Worm (Caenorhabditis elegans) whole organism, late embryonic: Measurements from ENCODE around the gene natc-1.

Experiments used
- C38D4.7 ChIP-seq: fragments of 200-800 bp; sonication (Bioruptor generic); optimal IDR thresholded peaks from 2 replicates; lab custom pipeline; 2018; ENCODE audit warnings: mild to moderate bottlenecking, missing genetic modification characterization, moderate library complexity, missing compliant biosample characterization
- K02D7.2 ChIP-seq: sonication (generic microtip); optimal IDR thresholded peaks from 2 replicates; lab custom pipeline; 2017; ENCODE audit warnings: mild to moderate bottlenecking, missing genetic modification characterization, missing compliant biosample characterization
- ahr-1 ChIP-seq: sonication (generic microtip); optimal IDR thresholded peaks from 2 replicates; lab custom pipeline; 2016; ENCODE audit warnings: missing genetic modification characterization, missing compliant biosample characterization
- ama-1 ChIP-seq: fragments of 150-350 bp; optimal IDR thresholded peaks from 2 replicates; lab custom pipeline; 2014
- ceh-14 ChIP-seq: sonication (generic microtip); optimal IDR thresholded peaks from 2 replicates; lab custom pipeline; 2016; ENCODE audit warnings: missing genotype, missing genetic modification characterization, missing compliant biosample characterization
- ceh-19 ChIP-seq: fragments of 200-800 bp; sonication (Bioruptor generic); optimal IDR thresholded peaks from 2 replicates; lab custom pipeline; 2018; ENCODE audit warnings: mild to moderate bottlenecking, missing genetic modification characterization, missing compliant biosample characterization
- ceh-22 ChIP-seq: sonication (generic microtip); optimal IDR thresholded peaks from 2 replicates; lab custom pipeline; 2017; ENCODE audit warnings: missing biosample characterization, missing genetic modification characterization
- ceh-24 ChIP-seq: sonication (generic microtip); optimal IDR thresholded peaks from 2 replicates; lab custom pipeline; 2016; ENCODE audit warnings: mild to moderate bottlenecking, missing genetic modification characterization, missing compliant biosample characterization
- ceh-34 ChIP-seq: sonication (generic microtip); optimal IDR thresholded peaks from 2 replicates; lab custom pipeline; 2016; ENCODE audit warnings: mild to moderate bottlenecking, missing genetic modification characterization, missing compliant biosample characterization
- ceh-45 ChIP-seq: fragments of 200-800 bp; sonication (Bioruptor generic); IDR thresholded peaks from 2 replicates; pipeline ENCODE4 v1.3.6; 2022; ENCODE audit warnings: missing genetic modification reagents, missing genetic modification characterization, missing compliant biosample characterization
- ceh-48 ChIP-seq: sonication (generic microtip); optimal IDR thresholded peaks from 2 replicates; lab custom pipeline; 2016; ENCODE audit warnings: missing genetic modification characterization, inconsistent platforms, missing compliant biosample characterization
- dmd-4 ChIP-seq: sonication (generic microtip); optimal IDR thresholded peaks from 2 replicates; lab custom pipeline; 2016; ENCODE audit warnings: borderline replicate concordance, missing genetic modification characterization, missing compliant biosample characterization
- elt-2 ChIP-seq: sonication (generic microtip); optimal IDR thresholded peaks from 2 replicates; lab custom pipeline; 2016; ENCODE audit warnings: missing genetic modification reagents, missing genetic modification characterization, missing compliant biosample characterization
- elt-4 ChIP-seq: sonication (generic microtip); optimal IDR thresholded peaks from 2 replicates; lab custom pipeline; 2016; ENCODE audit warnings: missing genetic modification characterization, missing compliant biosample characterization
- ets-4 ChIP-seq: sonication (generic microtip); optimal IDR thresholded peaks from 2 replicates; lab custom pipeline; 2016; ENCODE audit warnings: missing genetic modification characterization, missing compliant biosample characterization
- eyg-1 ChIP-seq: sonication (generic microtip); optimal IDR thresholded peaks from 2 replicates; lab custom pipeline; 2016; ENCODE audit warnings: missing genotype, missing genetic modification characterization, missing compliant biosample characterization
- fkh-10 ChIP-seq: fragments of 150-350 bp; optimal IDR thresholded peaks from 2 replicates; lab custom pipeline; 2014; ENCODE audit warnings: missing biosample characterization, missing genetic modification reagents, missing genetic modification characterization
- gmeb-2 ChIP-seq: sonication (generic microtip); optimal IDR thresholded peaks from 2 replicates; lab custom pipeline; 2016; ENCODE audit warnings: missing genetic modification characterization, inconsistent platforms, missing compliant biosample characterization
- hlh-13 ChIP-seq: fragments of 200-800 bp; sonication (Bioruptor generic); optimal IDR thresholded peaks from 2 replicates; lab custom pipeline; 2018; ENCODE audit warnings: mild to moderate bottlenecking, missing genetic modification characterization, missing compliant biosample characterization
- hlh-8 ChIP-seq: sonication (generic microtip); optimal IDR thresholded peaks from 2 replicates; lab custom pipeline; 2016; ENCODE audit warnings: missing genotype, missing genetic modification characterization, missing compliant biosample characterization
- lin-11 ChIP-seq: fragments of 200-800 bp; sonication (Bioruptor generic); optimal IDR thresholded peaks from 2 replicates; lab custom pipeline; 2018; ENCODE audit warnings: mild to moderate bottlenecking, missing genetic modification characterization, missing compliant biosample characterization
- odd-2 ChIP-seq: sonication (generic microtip); optimal IDR thresholded peaks from 2 replicates; lab custom pipeline; 2017; ENCODE audit warnings: antibody characterized with exemption, mild to moderate bottlenecking, missing genetic modification characterization, missing compliant biosample characterization
- pag-3 ChIP-seq: sonication (generic microtip); optimal IDR thresholded peaks from 2 replicates; lab custom pipeline; 2016; ENCODE audit warnings: missing compliant biosample characterization, missing genetic modification characterization, borderline replicate concordance
- pha-2 ChIP-seq: sonication (generic microtip); optimal IDR thresholded peaks from 2 replicates; lab custom pipeline; 2017; ENCODE audit warnings: mild to moderate bottlenecking, missing genetic modification characterization, missing compliant biosample characterization
- pha-4 ChIP-seq: fragments of 150-350 bp; optimal IDR thresholded peaks from 2 replicates; lab custom pipeline; 2018; ENCODE audit warnings: missing biosample characterization, missing genetic modification reagents, missing genetic modification characterization
- pqm-1 ChIP-seq: sonication (generic microtip); optimal IDR thresholded peaks from 2 replicates; lab custom pipeline; 2016; ENCODE audit warnings: missing genetic modification characterization, missing compliant biosample characterization
- ref-2 ChIP-seq: sonication (generic microtip); optimal IDR thresholded peaks from 2 replicates; lab custom pipeline; 2016; ENCODE audit warnings: missing genetic modification characterization, missing compliant biosample characterization
- sox-4 ChIP-seq: sonication (generic microtip); optimal IDR thresholded peaks from 2 replicates; lab custom pipeline; 2017; ENCODE audit warnings: mild to moderate bottlenecking, missing genetic modification characterization, inconsistent platforms, missing compliant biosample characterization
- unc-3 ChIP-seq, 2 experiments: fragments of 200-800 bp in 1 of 2; sonication (Bioruptor generic) in 1 of 2; sonication (generic microtip) in 1 of 2; conservative IDR thresholded peaks in 1 of 2; optimal IDR thresholded peaks in 1 of 2; 2 replicates each; pipeline versions ENCODE4 v1.3.6 to Lab custom; 2016 to 2022; ENCODE audit warnings: missing compliant biosample characterization in 2 of 2, missing genetic modification characterization in 2 of 2, missing genetic modification reagents in 1 of 2
- unc-86 ChIP-seq: sonication (generic microtip); optimal IDR thresholded peaks from 2 replicates; lab custom pipeline; 2016; ENCODE audit warnings: missing genetic modification characterization, missing compliant biosample characterization
- zip-5 ChIP-seq: sonication (generic microtip); optimal IDR thresholded peaks from 2 replicates; lab custom pipeline; 2016; ENCODE audit warnings: missing genetic modification characterization, missing compliant biosample characterization
- ztf-16 ChIP-seq: sonication (generic microtip); optimal IDR thresholded peaks from 2 replicates; lab custom pipeline; 2017; ENCODE audit warnings: missing genetic modification characterization, missing compliant biosample characterization

Gene natc-1

ce11 chrV:8460306-8460705 is 1.9 kb upstream of the natc-1 start, which contains the start of gene T23B12.6:
T23B12.6 (minus strand) TSS chrV:8460419.
- TF ChIP-seq eyg-1 (tag; lab: Kevin White, UChicago) (no peak), dmd-4 (tag; lab: Kevin White, UChicago) (no peak), unc-86 (no peak), ztf-16 (tag; lab: Kevin White, UChicago) (no peak), ref-2 (tag; lab: Kevin White, UChicago) (no peak), pqm-1 (tag; lab: Kevin White, UChicago) (no peak), elt-4 (tag; lab: Kevin White, UChicago) (no peak)

ce11 chrV:8460800-8461199 is 1.4 kb upstream of the natc-1 start:
- no peak for TF ChIP-seq ceh-14 (tag; lab: Kevin White, UChicago)
- TF ChIP-seq hlh-8 (tag; lab: Kevin White, UChicago) = no peak
- TF ChIP-seq lin-11 (tag; lab: Kevin White, UChicago) = no peak
- TF ChIP-seq sox-4 (tag; lab: Kevin White, UChicago) = no peak
- TF ChIP-seq zip-5 (tag; lab: Kevin White, UChicago) = no peak
- no peak for TF ChIP-seq eyg-1 (tag; lab: Kevin White, UChicago)
- TF ChIP-seq pha-2 (tag; lab: Kevin White, UChicago) = no peak
- TF ChIP-seq hlh-13 (GFP tag; lab: Kevin White, UChicago) = no peak
- no peak for TF ChIP-seq ceh-22 (tag; lab: Kevin White, UChicago)
- no peak for TF ChIP-seq ceh-45 (GFP tag; lab: Robert Waterston, UW)
- no peak for TF ChIP-seq ceh-24 (tag; lab: Kevin White, UChicago)

- no peak for TF ChIP-seq pqm-1 (tag; lab: Kevin White, UChicago)
- no peak for TF ChIP-seq eyg-1 (tag; lab: Kevin White, UChicago)
- TF ChIP-seq unc-3 (GFP tag; conservative IDR thresholded peaks at IDR 0.05; lab: Robert Waterston, UW) = no peak
- no peak for TF ChIP-seq unc-3 (tag; optimal IDR thresholded peaks at IDR 0.05; lab: Kevin White, UChicago)
- no peak for TF ChIP-seq ets-4 (tag; lab: Kevin White, UChicago)
- no peak for TF ChIP-seq gmeb-2
- TF ChIP-seq pag-3 = no peak
- no peak for TF ChIP-seq unc-86
- TF ChIP-seq, all 69 proteins: peak for 0
These were observed 3.2 kb downstream of the natc-1 start, which contains the start of gene mrps-2 for ce11 chrV:8465386-8465785. mrps-2 (plus strand) TSS chrV:8465686.

- TF ChIP-seq C38D4.7 (GFP tag; lab: Kevin White, UChicago) = no peak
- no peak for TF ChIP-seq ama-1 (lab: Kevin White, UChicago)
- no peak for TF ChIP-seq ref-2 (tag; lab: Kevin White, UChicago)
- no peak for TF ChIP-seq ahr-1 (tag; lab: Kevin White, UChicago)
- TF ChIP-seq fkh-10 (GFP tag; lab: Kevin White, UChicago) = no peak
- no peak for TF ChIP-seq K02D7.2 (tag; lab: Kevin White, UChicago)
- no peak for TF ChIP-seq ceh-34
- TF ChIP-seq ceh-48 = no peak
- no peak for TF ChIP-seq ztf-16 (tag; lab: Kevin White, UChicago)
- TF ChIP-seq odd-2 (tag; lab: Kevin White, UChicago) = no peak
- TF ChIP-seq ceh-24 (tag; lab: Kevin White, UChicago) = no peak
- TF ChIP-seq unc-3 (GFP tag; conservative IDR thresholded peaks at IDR 0.05; lab: Robert Waterston, UW) = no peak
- no peak for TF ChIP-seq unc-3 (tag; optimal IDR thresholded peaks at IDR 0.05; lab: Kevin White, UChicago)
- TF ChIP-seq pha-4 (tag; lab: Kevin White, UChicago) = no peak
These were observed 4.9 kb downstream of the natc-1 start, which contains the start of gene mrpl-4 for ce11 chrV:8467031-8467430. mrpl-4 (plus strand) TSS chrV:8467265.

ce11 chrV:8468740-8469139 is 6.6 kb downstream of the natc-1 start, which contains the start of gene phf-30:
phf-30 (plus strand) TSS chrV:8469040.
- TF ChIP-seq elt-2 (tag; lab: Kevin White, UChicago) (no peak), ceh-19 (GFP tag; lab: Kevin White, UChicago) (no peak), ceh-45 (GFP tag; lab: Robert Waterston, UW) (no peak)
